Fruit fly (Drosophila melanogaster): ENCODE data around the gene CG11537.

DNA sequence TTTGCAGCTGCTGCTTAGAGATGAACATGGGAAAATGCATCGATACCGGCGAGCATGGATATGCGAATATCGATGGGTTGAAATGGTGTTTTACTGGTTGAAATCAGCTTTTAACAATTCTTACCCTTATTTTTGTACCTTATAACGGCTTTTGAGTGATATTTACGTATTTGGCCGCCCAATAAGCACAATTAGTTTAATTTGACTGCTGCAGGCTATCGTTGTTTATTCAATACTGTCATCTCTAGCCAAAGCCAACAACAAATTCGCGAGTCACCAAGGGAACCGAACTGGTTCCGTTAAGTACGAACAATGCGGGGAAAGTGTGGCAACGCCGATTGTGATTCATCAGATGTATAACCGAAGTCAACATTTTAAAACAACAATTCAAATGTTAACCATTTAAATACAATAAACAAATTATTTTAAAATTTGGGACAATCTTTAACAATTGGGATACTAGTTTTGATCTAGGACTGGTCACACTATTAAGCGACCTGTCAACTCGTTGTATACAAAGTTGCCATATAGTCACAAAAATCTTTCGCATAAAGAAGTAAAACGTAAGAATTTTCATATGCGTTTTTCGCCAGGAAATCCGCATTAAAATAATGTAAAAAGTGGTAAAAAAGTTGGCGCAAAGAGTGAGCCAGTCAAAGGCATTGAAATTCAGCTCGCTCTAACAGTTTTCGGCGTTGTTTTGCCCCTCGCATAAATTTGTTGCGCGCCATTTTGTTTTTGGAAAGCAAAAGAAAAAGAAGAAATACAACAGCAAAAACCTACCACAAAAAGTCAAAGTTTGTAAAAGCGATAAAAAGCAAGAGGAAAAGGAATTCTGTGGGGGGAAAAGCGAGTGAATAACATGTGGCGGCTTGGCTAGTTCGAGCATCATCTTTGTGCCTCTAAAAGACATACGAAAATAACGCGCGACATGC lies 5.1 kb upstream of the CG11537 start, which contains the start of the genes Usp5 and BtbVII:
- no peak for TF ChIP-seq psq (optimal IDR thresholded peaks at IDR 0.05)
- no peak for TF ChIP-seq ttk (optimal IDR thresholded peaks at IDR 0.05)
- TF ChIP-seq Sin3A (optimal IDR thresholded peaks at IDR 0.05), result no peak
- no peak for TF ChIP-seq Myc (optimal IDR thresholded peaks at IDR 0.05)
